Worm (Caenorhabditis elegans) whole organism, L1 larva: Measurements from ENCODE around the gene T07E3.4.
A peak's percentile ranks its signal among the peaks of the same experiment; 100 is the strongest.

Source experiments
- C04F5.9 ChIP-seq: sonication (generic microtip); optimal IDR thresholded peaks from 2 replicates; lab custom pipeline; 2016; ENCODE audit warnings: missing genetic modification characterization, missing compliant biosample characterization
- F16B12.6 ChIP-seq: fragments of 150-350 bp; optimal IDR thresholded peaks from 2 replicates; lab custom pipeline; 2014; ENCODE audit warnings: missing biosample characterization, missing genetic modification characterization
- aha-1 ChIP-seq: fragments of 150-350 bp; optimal IDR thresholded peaks from 2 replicates; lab custom pipeline; 2014; ENCODE audit warnings: missing biosample characterization, missing genetic modification characterization
- alr-1 ChIP-seq: fragments of 200-800 bp; sonication (Bioruptor generic); optimal IDR thresholded peaks from 2 replicates; lab custom pipeline; 2018; ENCODE audit warnings: borderline replicate concordance, mild to moderate bottlenecking, missing genetic modification characterization, missing compliant biosample characterization
- aly-2 ChIP-seq: fragments of 150-350 bp; optimal IDR thresholded peaks from 2 replicates; lab custom pipeline; 2014; ENCODE audit warnings: missing biosample characterization, missing genetic modification characterization
- blmp-1 ChIP-seq: fragments of 150-350 bp; optimal IDR thresholded peaks from 2 replicates; lab custom pipeline; 2014; ENCODE audit warnings: missing biosample characterization, missing genetic modification characterization
- ceh-63 ChIP-seq: fragments of 200-800 bp; sonication (Bioruptor generic); optimal IDR thresholded peaks from 2 replicates; lab custom pipeline; 2018; ENCODE audit warnings: mild to moderate bottlenecking, missing genetic modification characterization, missing compliant biosample characterization
- ceh-8 ChIP-seq: fragments of 200-800 bp; sonication (Bioruptor generic); optimal IDR thresholded peaks from 2 replicates; lab custom pipeline; 2018; ENCODE audit warnings: mild to moderate bottlenecking, missing genetic modification characterization, moderate library complexity, missing compliant biosample characterization
- ceh-82 ChIP-seq, 3 experiments: fragments of 150-350 bp in 1 of 3; sonication (generic microtip) in 2 of 3; optimal IDR thresholded peaks; 2 replicates each; lab custom pipeline; 2014 to 2017; ENCODE audit warnings: missing biosample characterization in 3 of 3, missing genetic modification characterization in 3 of 3
- ceh-88 ChIP-seq: fragments of 200-800 bp; sonication (Bioruptor generic); IDR thresholded peaks from 2 replicates; pipeline ENCODE4 v1.3.6; 2022; ENCODE audit warnings: missing genetic modification characterization, missing compliant biosample characterization
- ces-1 ChIP-seq: fragments of 150-350 bp; optimal IDR thresholded peaks from 2 replicates; lab custom pipeline; 2014; ENCODE audit warnings: missing biosample characterization, missing genetic modification reagents, missing genetic modification characterization
- dpl-1 ChIP-seq, 3 experiments: fragments of 150-350 bp in 2 of 3; sonication (generic microtip) in 1 of 3; optimal IDR thresholded peaks; 2 replicates each; lab custom pipeline; 2014 to 2017; ENCODE audit warnings: missing biosample characterization in 3 of 3, missing genetic modification characterization in 3 of 3, missing genetic modification reagents in 3 of 3
- efl-1 ChIP-seq, 4 experiments: fragments of 150-350 bp; optimal IDR thresholded peaks in 3 of 4; peaks in 1 of 4; 1 replicate in 1 of 4; 2 replicates in 3 of 4; lab custom pipeline; 2014; ENCODE audit warnings: missing biosample characterization in 2 of 4, missing genetic modification characterization in 2 of 4, missing genetic modification reagents in 2 of 4
- egl-27 ChIP-seq, 2 experiments: fragments of 150-350 bp in 1 of 2; sonication (generic microtip); optimal IDR thresholded peaks; 3 replicates each; lab custom pipeline; 2017 to 2018; ENCODE audit warnings: missing biosample characterization in 2 of 2, missing genetic modification characterization in 2 of 2, missing genetic modification reagents in 2 of 2
- elt-2 ChIP-seq: sonication (generic microtip); optimal IDR thresholded peaks from 2 replicates; lab custom pipeline; 2016; ENCODE audit warnings: missing genetic modification characterization, mild to moderate bottlenecking, inconsistent platforms, missing compliant biosample characterization, missing genetic modification reagents
- elt-3 ChIP-seq, 6 experiments: fragments of 150-350 bp in 1 of 6; sonication (generic microtip); optimal IDR thresholded peaks; 2 replicates each; lab custom pipeline; 2017 to 2018; ENCODE audit warnings: missing biosample characterization in 6 of 6, missing genetic modification characterization in 6 of 6, inconsistent platforms in 1 of 6
- ets-5 ChIP-seq: fragments of 200-800 bp; sonication (Bioruptor generic); IDR thresholded peaks from 2 replicates; pipeline ENCODE4 v1.3.6; 2022; ENCODE audit warnings: missing genetic modification characterization, missing compliant biosample characterization
- fkh-10 ChIP-seq: sonication (generic microtip); optimal IDR thresholded peaks from 2 replicates; lab custom pipeline; 2017; ENCODE audit warnings: missing biosample characterization, missing genetic modification reagents, missing genetic modification characterization
- fkh-4 ChIP-seq: sonication (generic microtip); optimal IDR thresholded peaks from 2 replicates; lab custom pipeline; 2016; ENCODE audit warnings: missing compliant biosample characterization, missing genetic modification characterization, borderline replicate concordance
- fkh-8 ChIP-seq: sonication (generic microtip); optimal IDR thresholded peaks from 2 replicates; lab custom pipeline; 2016; ENCODE audit warnings: mild to moderate bottlenecking, missing genetic modification characterization, missing compliant biosample characterization
- hlh-17 ChIP-seq: fragments of 200-800 bp; sonication (Bioruptor generic); optimal IDR thresholded peaks from 2 replicates; lab custom pipeline; 2018; ENCODE audit warnings: missing genetic modification characterization, mild to moderate bottlenecking, missing compliant biosample characterization, moderate library complexity, borderline replicate concordance
- hlh-4 ChIP-seq: sonication (generic microtip); optimal IDR thresholded peaks from 2 replicates; lab custom pipeline; 2016; ENCODE audit warnings: mild to moderate bottlenecking, missing genetic modification characterization, missing compliant biosample characterization
- hpl-2 ChIP-seq: fragments of 150-350 bp; optimal IDR thresholded peaks from 2 replicates; lab custom pipeline; 2014; ENCODE audit warnings: missing biosample characterization, missing genetic modification reagents, missing genetic modification characterization
- irx-1 ChIP-seq: sonication (generic microtip); optimal IDR thresholded peaks from 2 replicates; lab custom pipeline; 2016; ENCODE audit warnings: missing genetic modification characterization, missing compliant biosample characterization
- isw-1 ChIP-seq: fragments of 200-800 bp; sonication (Bioruptor generic); IDR thresholded peaks from 2 replicates; pipeline ENCODE4 v1.3.6; 2022; ENCODE audit warnings: missing genetic modification characterization, missing compliant biosample characterization
- jun-1 ChIP-seq: fragments of 150-350 bp; optimal IDR thresholded peaks from 2 replicates; lab custom pipeline; 2014; ENCODE audit warnings: missing biosample characterization, missing genetic modification reagents, missing genetic modification characterization
- lin-13 ChIP-seq: fragments of 150-350 bp; optimal IDR thresholded peaks from 2 replicates; lab custom pipeline; 2014; ENCODE audit warnings: missing biosample characterization, missing genetic modification reagents, missing genetic modification characterization
- lin-14 ChIP-seq: fragments of 200-800 bp; sonication (Bioruptor generic); optimal IDR thresholded peaks from 2 replicates; lab custom pipeline; 2018; ENCODE audit warnings: mild to moderate bottlenecking, missing genetic modification characterization, moderate library complexity, missing compliant biosample characterization
- lin-35 ChIP-seq, 2 experiments: fragments of 150-350 bp; optimal IDR thresholded peaks; 2 replicates each; lab custom pipeline; 2014; ENCODE audit warnings: missing biosample characterization in 2 of 2, missing genetic modification characterization in 2 of 2, missing genetic modification reagents in 2 of 2
- lir-3 ChIP-seq: sonication (generic microtip); optimal IDR thresholded peaks from 2 replicates; lab custom pipeline; 2016; ENCODE audit warnings: mild to moderate bottlenecking, missing genetic modification characterization, moderate library complexity, missing compliant biosample characterization; ENCODE audit not compliant: poor library complexity
- lsy-2 ChIP-seq, 2 experiments: fragments of 150-350 bp; optimal IDR thresholded peaks; 2 replicates each; lab custom pipeline; 2014; ENCODE audit warnings: missing biosample characterization in 2 of 2, missing genetic modification characterization in 2 of 2
- mep-1 ChIP-seq: fragments of 150-350 bp; optimal IDR thresholded peaks from 2 replicates; lab custom pipeline; 2014; ENCODE audit warnings: missing biosample characterization, missing genetic modification characterization
- nhr-11 ChIP-seq: fragments of 150-350 bp; optimal IDR thresholded peaks from 2 replicates; lab custom pipeline; 2014; ENCODE audit warnings: missing biosample characterization, missing genetic modification characterization
- nhr-19 ChIP-seq: fragments of 200-800 bp; sonication (Bioruptor generic); conservative IDR thresholded peaks from 2 replicates; pipeline ENCODE4 v1.3.6; 2022; ENCODE audit warnings: missing genetic modification characterization, missing compliant biosample characterization
- nhr-20 ChIP-seq: sonication (generic microtip); optimal IDR thresholded peaks from 2 replicates; lab custom pipeline; 2016; ENCODE audit warnings: mild to moderate bottlenecking, missing genetic modification characterization, missing compliant biosample characterization
- nhr-237 ChIP-seq: fragments of 150-350 bp; optimal IDR thresholded peaks from 2 replicates; lab custom pipeline; 2014; ENCODE audit warnings: missing biosample characterization, missing genetic modification characterization
- nhr-28 ChIP-seq: fragments of 150-350 bp; optimal IDR thresholded peaks from 2 replicates; lab custom pipeline; 2014; ENCODE audit warnings: missing biosample characterization, missing genetic modification characterization
- nhr-85 ChIP-seq: sonication (generic microtip); peaks from one replicate; lab custom pipeline; 2016; ENCODE audit warnings: missing genetic modification characterization, inconsistent platforms, missing compliant biosample characterization
- pag-3 ChIP-seq: sonication (generic microtip); optimal IDR thresholded peaks from 2 replicates; lab custom pipeline; 2017; ENCODE audit warnings: missing genetic modification characterization, mild to moderate bottlenecking, missing compliant biosample characterization, antibody characterized with exemption, borderline replicate concordance; ENCODE audit not compliant: insufficient read depth
- skn-1 ChIP-seq: fragments of 150-350 bp; optimal IDR thresholded peaks from 2 replicates; lab custom pipeline; 2014; ENCODE audit warnings: missing biosample characterization, missing genetic modification characterization
- snpc-4 ChIP-seq: fragments of 150-350 bp; optimal IDR thresholded peaks from 2 replicates; lab custom pipeline; 2014; ENCODE audit warnings: missing biosample characterization, missing genetic modification characterization
- snu-23 ChIP-seq: sonication (generic microtip); optimal IDR thresholded peaks from 2 replicates; lab custom pipeline; 2016; ENCODE audit warnings: missing genetic modification characterization, missing compliant biosample characterization
- sox-4 ChIP-seq: sonication (generic microtip); optimal IDR thresholded peaks from 2 replicates; lab custom pipeline; 2016; ENCODE audit warnings: missing genetic modification characterization, missing compliant biosample characterization
- sup-37 ChIP-seq: fragments of 200-800 bp; sonication (Bioruptor generic); optimal IDR thresholded peaks from 2 replicates; lab custom pipeline; 2018; ENCODE audit warnings: mild to moderate bottlenecking, missing genetic modification characterization, missing compliant biosample characterization
- tlp-1 ChIP-seq: fragments of 150-350 bp; optimal IDR thresholded peaks from 2 replicates; lab custom pipeline; 2014; ENCODE audit warnings: missing biosample characterization, missing genetic modification characterization
- unc-130 ChIP-seq: fragments of 150-350 bp; optimal IDR thresholded peaks from 2 replicates; lab custom pipeline; 2017; ENCODE audit warnings: missing biosample characterization, missing genetic modification characterization, inconsistent platforms
- vab-15 ChIP-seq: sonication (generic microtip); optimal IDR thresholded peaks from 2 replicates; lab custom pipeline; 2017; ENCODE audit warnings: missing genotype, mild to moderate bottlenecking, missing genetic modification characterization, missing compliant biosample characterization
- zag-1 ChIP-seq: fragments of 150-350 bp; optimal IDR thresholded peaks from 2 replicates; lab custom pipeline; 2014; ENCODE audit warnings: missing biosample characterization, missing genetic modification characterization
- ztf-4 ChIP-seq: fragments of 150-350 bp; optimal IDR thresholded peaks from 2 replicates; lab custom pipeline; 2014; ENCODE audit warnings: missing biosample characterization, missing genetic modification characterization

The T07E3.4 gene

DNA sequence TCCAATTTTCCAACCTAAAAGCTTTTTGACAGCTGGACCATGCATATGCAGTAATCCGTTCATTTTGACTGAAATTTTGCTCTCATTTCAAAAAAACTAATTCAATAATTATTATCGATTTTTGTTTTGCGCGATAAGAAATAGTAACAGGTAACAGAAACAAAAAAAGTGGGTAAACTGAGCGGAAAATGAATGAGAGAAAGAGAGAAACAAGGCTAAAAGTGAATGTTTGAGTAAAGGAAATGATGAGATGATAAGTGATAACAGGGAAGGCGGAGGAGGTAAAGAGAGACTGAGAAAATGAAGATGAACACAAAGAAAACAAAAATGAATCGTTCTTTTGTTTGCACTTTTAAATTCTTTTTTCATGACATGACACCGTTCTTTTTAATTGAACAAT, 33.9 kb upstream of the T07E3.4 start, which contains the start of gene sma-3:
sma-3 (minus strand) TSS at position 68 of the 400 bp plus-strand sequence.
- peak; percentile 96 for TF ChIP-seq blmp-1
- TF ChIP-seq snu-23 (GFP tag; lab: Kevin White, UChicago) = peak; percentile 3
- TF ChIP-seq lsy-2 (tag; optimal IDR thresholded peaks at IDR 0.05; lab: Kevin White, UChicago) = peak in 1 of 2 experiments; percentile 16
- peak; percentile 10 for TF ChIP-seq elt-2 (tag; lab: Kevin White, UChicago)
- no peak for TF ChIP-seq vab-15
- no peak for TF ChIP-seq efl-1 (optimal IDR thresholded peaks at IDR 0.05; lab: Kevin White, UChicago)
- TF ChIP-seq efl-1 (GFP tag; optimal IDR thresholded peaks at IDR 0.05 in 1 of 2; lab: Kevin White, UChicago) = peak in 1 of 2 experiments; percentile 74
- peak; percentile 64 for TF ChIP-seq lin-14 (GFP tag; lab: Kevin White, UChicago)
- no peak for TF ChIP-seq sup-37
- TF ChIP-seq mep-1 = peak; percentile 7
- peak in 1 of 2 experiments; percentile 22 for TF ChIP-seq lin-35 (GFP tag; optimal IDR thresholded peaks at IDR 0.05; lab: Kevin White, UChicago)
- no peak for TF ChIP-seq sox-4
- peak in 3 of 6 experiments; percentile 18 to 81 (median 19) for TF ChIP-seq elt-3 (tag; optimal IDR thresholded peaks at IDR 0.05; lab: Kevin White, UChicago)

DNA sequence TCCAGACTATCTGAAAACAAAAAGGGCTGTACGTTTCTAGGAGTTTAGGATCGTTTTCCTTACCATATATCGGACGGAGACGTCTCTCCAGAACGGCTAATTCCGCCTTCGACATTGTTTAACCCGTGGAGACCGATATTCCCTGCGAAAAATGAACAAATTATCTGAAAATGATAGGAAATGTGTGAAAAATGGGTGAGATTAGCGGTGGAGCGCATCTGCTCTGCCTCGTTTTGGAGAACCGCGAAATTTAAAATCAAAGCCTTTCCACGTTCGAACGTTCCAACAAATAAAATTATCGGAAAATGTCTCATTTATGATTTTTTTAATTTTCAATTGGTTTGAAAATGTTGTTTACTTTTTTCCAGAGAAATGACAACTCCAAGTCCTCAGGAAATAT, 28.5 kb upstream of the T07E3.4 start, which contains the start of the genes cra-1 and kbp-1:
cra-1 (minus strand) TSS at position 193 of the 400 bp plus-strand sequence.
kbp-1 (plus strand) TSS at position 366 of the 400 bp plus-strand sequence.
- TF ChIP-seq sox-4 = no peak
- peak in 1 of 6 experiments; percentile 33 for TF ChIP-seq elt-3 (tag; optimal IDR thresholded peaks at IDR 0.05; lab: Kevin White, UChicago)
- no peak for TF ChIP-seq lir-3 (tag; lab: Kevin White, UChicago)
- no peak for TF ChIP-seq irx-1 (tag; lab: Kevin White, UChicago)
- peak; percentile 43 for TF ChIP-seq snu-23 (GFP tag; lab: Kevin White, UChicago)
- TF ChIP-seq ceh-88 = no peak
- no peak for TF ChIP-seq nhr-11 (tag; lab: Kevin White, UChicago)
- no peak for TF ChIP-seq ceh-8
- no peak for TF ChIP-seq aha-1 (tag; lab: Kevin White, UChicago)
- TF ChIP-seq alr-1 (tag; lab: Kevin White, UChicago) = no peak
- peak; percentile 7 for TF ChIP-seq F16B12.6
- TF ChIP-seq zag-1 = no peak
- peak; percentile 26 for TF ChIP-seq unc-130 (tag; lab: Kevin White, UChicago)
- peak; percentile 81 to 91 (median 87) for TF ChIP-seq dpl-1 (GFP tag; optimal IDR thresholded peaks at IDR 0.05; lab: Kevin White, UChicago)
- no peak for TF ChIP-seq ces-1
- no peak for TF ChIP-seq ceh-82 (tag; optimal IDR thresholded peaks at IDR 0.05; lab: Kevin White, UChicago)
- TF ChIP-seq nhr-237 (tag; lab: Kevin White, UChicago) = no peak
- TF ChIP-seq fkh-4 = no peak
- peak; percentile 87 to 95 for TF ChIP-seq lin-35 (GFP tag; optimal IDR thresholded peaks at IDR 0.05; lab: Kevin White, UChicago)
- no peak for TF ChIP-seq C04F5.9
- no peak for TF ChIP-seq ets-5
- no peak for TF ChIP-seq hlh-4
- no peak for TF ChIP-seq nhr-28 (tag; lab: Kevin White, UChicago)
- TF ChIP-seq nhr-20 (tag; lab: Kevin White, UChicago) = peak; percentile 21
- no peak for TF ChIP-seq lin-13 (GFP tag; lab: Kevin White, UChicago)
- no peak for TF ChIP-seq ztf-4 (tag; lab: Kevin White, UChicago)
- TF ChIP-seq fkh-8 (tag; lab: Kevin White, UChicago) = no peak
- TF ChIP-seq lsy-2 (tag; optimal IDR thresholded peaks at IDR 0.05; lab: Kevin White, UChicago) = peak; percentile 20 to 77
- TF ChIP-seq tlp-1 = no peak
- TF ChIP-seq nhr-85 (tag; lab: Kevin White, UChicago) = no peak
- TF ChIP-seq ceh-63 (GFP tag; lab: Kevin White, UChicago) = no peak
- no peak; the same call in 1 of the 2 replicates for TF ChIP-seq isw-1 (GFP tag; lab: Robert Waterston, UW)
- peak; percentile 14; the same call in 1 of the 2 replicates for TF ChIP-seq nhr-19
- TF ChIP-seq skn-1 = peak; percentile 45
- TF ChIP-seq jun-1 (tag; lab: Kevin White, UChicago) = no peak
- TF ChIP-seq hlh-17 = no peak
- TF ChIP-seq aly-2 (tag; lab: Kevin White, UChicago) = no peak
- no peak for TF ChIP-seq snpc-4 (tag; lab: Kevin White, UChicago)
- no peak for TF ChIP-seq pag-3
- peak; percentile 83 to 90 for TF ChIP-seq efl-1 (optimal IDR thresholded peaks at IDR 0.05; lab: Kevin White, UChicago)
- peak; percentile 91 to 99 for TF ChIP-seq efl-1 (GFP tag; optimal IDR thresholded peaks at IDR 0.05 in 1 of 2; lab: Kevin White, UChicago)
- TF ChIP-seq hpl-2 (GFP tag; lab: Kevin White, UChicago) = no peak
- no peak for TF ChIP-seq fkh-10
- no peak for TF ChIP-seq egl-27 (tag; optimal IDR thresholded peaks at IDR 0.05; lab: Kevin White, UChicago)
- peak; percentile 55 for TF ChIP-seq mep-1
